Fruit fly (Drosophila melanogaster) whole organism, embryonic: Measurements from ENCODE around the gene cnc.
A peak's percentile ranks its signal among the peaks of the same experiment; 100 is the strongest.

Experiments used
- Awh ChIP-seq: fragments of 200-800 bp; sonication (Bioruptor generic); IDR thresholded peaks from 2 replicates; pipeline ENCODE4, ENCODE4 v1.3.6; 2022; ENCODE audit warnings: missing biosample characterization, missing genetic modification characterization
- Blimp-1 ChIP-seq: fragments of 200-800 bp; sonication (Bioruptor generic); optimal IDR thresholded peaks from 3 replicates; lab custom pipeline; 2018; ENCODE audit warnings: missing biosample characterization, missing genetic modification characterization, mild to moderate bottlenecking, moderate library complexity, missing genetic modification reagents
- CG10147 ChIP-seq: fragments of 200-800 bp; sonication (Bioruptor generic); optimal IDR thresholded peaks from 2 replicates; lab custom pipeline; 2019; ENCODE audit warnings: missing biosample characterization, mild to moderate bottlenecking, missing genetic modification characterization, moderate library complexity
- CG10209 ChIP-seq: fragments of 200-800 bp; sonication (Bioruptor generic); optimal IDR thresholded peaks from 3 replicates; lab custom pipeline; 2017; ENCODE audit warnings: missing biosample characterization, mild to moderate bottlenecking, missing genetic modification characterization, missing genetic modification reagents
- CG1024 ChIP-seq: fragments of 200-800 bp; sonication (Bioruptor generic); IDR thresholded peaks from 2 replicates; pipeline ENCODE4 v1.3.6; 2022; ENCODE audit warnings: missing biosample characterization, missing genetic modification characterization
- CG10543 ChIP-seq: fragments of 200-800 bp; sonication (Bioruptor generic); optimal IDR thresholded peaks from 3 replicates; lab custom pipeline; 2017; ENCODE audit warnings: missing biosample characterization, mild to moderate bottlenecking, missing genetic modification characterization, moderate library complexity
- CG10565 ChIP-seq: fragments of 200-800 bp; sonication (Bioruptor generic); optimal IDR thresholded peaks from 3 replicates; lab custom pipeline; 2016; ENCODE audit warnings: missing biosample characterization, mild to moderate bottlenecking, missing genetic modification characterization
- CG12391 ChIP-seq: fragments of 200-800 bp; sonication (Bioruptor generic); optimal IDR thresholded peaks from 3 replicates; lab custom pipeline; 2018; ENCODE audit warnings: missing biosample characterization, mild to moderate bottlenecking, missing genetic modification characterization, moderate library complexity
- CG14860 ChIP-seq: fragments of 200-800 bp; sonication (Bioruptor generic); IDR thresholded peaks from 3 replicates; pipeline ENCODE4 v1.3.6; 2022; ENCODE audit warnings: missing biosample characterization, missing genetic modification characterization; ENCODE audit not compliant: partially characterized antibody
- CG16779 ChIP-seq: fragments of 200-800 bp; sonication (Bioruptor generic); IDR thresholded peaks from 2 replicates; pipeline ENCODE4 v1.3.6; 2022; ENCODE audit warnings: missing biosample characterization, missing genetic modification characterization
- CG18599 ChIP-seq: fragments of 200-800 bp; sonication (Bioruptor generic); optimal IDR thresholded peaks from 3 replicates; lab custom pipeline; 2017; ENCODE audit warnings: missing biosample characterization, missing genetic modification characterization, mild to moderate bottlenecking, moderate library complexity, missing genetic modification reagents
- CG2678 ChIP-seq: fragments of 200-800 bp; sonication (Bioruptor generic); optimal IDR thresholded peaks from 3 replicates; lab custom pipeline; 2019; ENCODE audit warnings: missing biosample characterization, mild to moderate bottlenecking, missing genetic modification characterization, moderate library complexity
- CG2712 ChIP-seq: fragments of 200-800 bp; optimal IDR thresholded peaks from 3 replicates; lab custom pipeline; 2019; ENCODE audit warnings: missing biosample characterization, mild to moderate bottlenecking, missing genetic modification characterization, moderate library complexity
- CG3065 ChIP-seq: fragments of 200-800 bp; sonication (Bioruptor generic); optimal IDR thresholded peaks from 2 replicates; lab custom pipeline; 2016; ENCODE audit warnings: missing biosample characterization, missing genetic modification characterization
- CG34376 ChIP-seq: fragments of 200-800 bp; sonication (Bioruptor generic); optimal IDR thresholded peaks from 2 replicates; lab custom pipeline; 2018; ENCODE audit warnings: missing biosample characterization, mild to moderate bottlenecking, missing genetic modification characterization
- CG4617 ChIP-seq: fragments of 200-800 bp; sonication (Bioruptor generic); optimal IDR thresholded peaks from 3 replicates; lab custom pipeline; 2016; ENCODE audit warnings: missing biosample characterization, missing genetic modification characterization, borderline replicate concordance
- CG4730 ChIP-seq: fragments of 200-800 bp; sonication (Bioruptor generic); IDR thresholded peaks from 2 replicates; pipeline ENCODE4 v1.3.6; 2022; ENCODE audit warnings: missing biosample characterization, missing genetic modification characterization
- CG6689 ChIP-seq: fragments of 200-800 bp; sonication (Bioruptor generic); IDR thresholded peaks from 2 replicates; pipeline ENCODE4 v1.3.6; 2022; ENCODE audit warnings: missing biosample characterization, missing genetic modification characterization
- CG6765 ChIP-seq: fragments of 200-800 bp; sonication (Bioruptor generic); optimal IDR thresholded peaks from 3 replicates; lab custom pipeline; 2017; ENCODE audit warnings: missing biosample characterization, mild to moderate bottlenecking, missing genetic modification characterization
- CG7271 ChIP-seq: fragments of 200-800 bp; sonication (Bioruptor generic); optimal IDR thresholded peaks from 2 replicates; lab custom pipeline; 2018; ENCODE audit warnings: missing biosample characterization, mild to moderate bottlenecking, missing genetic modification characterization, moderate library complexity
- CoRest ChIP-seq: fragments of 200-800 bp; sonication (Bioruptor generic); optimal IDR thresholded peaks from 3 replicates; lab custom pipeline; 2018; ENCODE audit warnings: missing biosample characterization, mild to moderate bottlenecking, missing genetic modification characterization, moderate library complexity
- Eip74EF ChIP-seq, 2 experiments: fragments of 200-800 bp in 1 of 2; fragments of >200 bp in 1 of 2; sonication (Bioruptor generic) in 1 of 2; optimal IDR thresholded peaks; 2 replicates each; lab custom pipeline; 2017 to 2019; ENCODE audit warnings: missing biosample characterization in 2 of 2, missing genetic modification characterization in 2 of 2, mild to moderate bottlenecking in 1 of 2, moderate library complexity in 1 of 2
- Gug ChIP-seq: fragments of 200-800 bp; sonication (Bioruptor generic); IDR thresholded peaks from 4 replicates; pipeline ENCODE4 v1.3.6; 2022; ENCODE audit warnings: missing biosample characterization, missing genetic modification characterization
- H15 ChIP-seq: fragments of 200-800 bp; sonication (Bioruptor generic); IDR thresholded peaks from 3 replicates; pipeline ENCODE4 v1.3.6; 2022; ENCODE audit warnings: missing biosample characterization, missing genetic modification characterization
- Hr39 ChIP-seq: fragments of >200 bp; optimal IDR thresholded peaks from 2 replicates; lab custom pipeline; 2017
- Myb ChIP-seq: fragments of 200-800 bp; sonication (Bioruptor generic); optimal IDR thresholded peaks from 2 replicates; lab custom pipeline; 2016; ENCODE audit warnings: missing biosample characterization, missing genetic modification characterization
- Nf-YA ChIP-seq: fragments of 200-800 bp; sonication (Bioruptor generic); IDR thresholded peaks from 2 replicates; pipeline ENCODE4 v1.3.6; 2022; ENCODE audit warnings: missing biosample characterization, missing genetic modification characterization
- Oaz ChIP-seq: fragments of 200-800 bp; sonication (Bioruptor generic); IDR thresholded peaks from 2 replicates; pipeline ENCODE4 v1.3.6; 2022; ENCODE audit warnings: missing biosample characterization, missing genetic modification characterization
- Ptx1 ChIP-seq: fragments of 200-800 bp; sonication (Bioruptor generic); IDR thresholded peaks from 2 replicates; pipeline ENCODE4 v1.3.6; 2022; ENCODE audit warnings: missing biosample characterization, missing genetic modification characterization
- Scr ChIP-seq: fragments of 200-800 bp; sonication (Bioruptor generic); IDR thresholded peaks from 2 replicates; pipeline ENCODE4 v1.3.6; 2022; ENCODE audit warnings: missing biosample characterization, missing genetic modification characterization; ENCODE audit not compliant: partially characterized antibody
- Sox100B ChIP-seq: fragments of 200-800 bp; sonication (Bioruptor generic); optimal IDR thresholded peaks from 3 replicates; lab custom pipeline; 2018; ENCODE audit warnings: missing biosample characterization, mild to moderate bottlenecking, missing genetic modification characterization
- Sox102F ChIP-seq: fragments of 200-800 bp; sonication (Bioruptor generic); optimal IDR thresholded peaks from 2 replicates; lab custom pipeline; 2018; ENCODE audit warnings: missing biosample characterization, mild to moderate bottlenecking, missing genetic modification characterization, moderate library complexity
- Usf ChIP-seq: fragments of 200-800 bp; sonication (Bioruptor generic); optimal IDR thresholded peaks from 2 replicates; lab custom pipeline; 2017; ENCODE audit warnings: missing genotype, missing biosample characterization, missing genetic modification characterization
- btn ChIP-seq: fragments of 200-800 bp; sonication (Bioruptor generic); optimal IDR thresholded peaks from 2 replicates; lab custom pipeline; 2016; ENCODE audit warnings: missing biosample characterization, missing genetic modification characterization
- corto ChIP-seq: fragments of 200-800 bp; sonication (Bioruptor generic); optimal IDR thresholded peaks from 2 replicates; lab custom pipeline; 2016; ENCODE audit warnings: missing biosample characterization, mild to moderate bottlenecking, missing genetic modification characterization, moderate library complexity
- eve ChIP-seq, 2 experiments: fragments of >200 bp; optimal IDR thresholded peaks; 2 replicates each; lab custom pipeline; 2017; ENCODE audit warnings: missing biosample characterization in 2 of 2, missing genetic modification characterization in 2 of 2
- ewg ChIP-seq: fragments of 200-800 bp; sonication (Bioruptor generic); optimal IDR thresholded peaks from 3 replicates; lab custom pipeline; 2017; ENCODE audit warnings: mild to moderate bottlenecking, missing biosample characterization, missing genetic modification reagents, missing genetic modification characterization
- kay ChIP-seq: fragments of 200-800 bp; sonication (Bioruptor generic); optimal IDR thresholded peaks from 2 replicates; lab custom pipeline; 2016; ENCODE audit warnings: missing biosample characterization, missing genetic modification characterization
- lbe ChIP-seq: fragments of 200-800 bp; sonication (Bioruptor generic); optimal IDR thresholded peaks from 2 replicates; lab custom pipeline; 2016; ENCODE audit warnings: missing biosample characterization, mild to moderate bottlenecking, missing genetic modification characterization
- lilli ChIP-seq: fragments of 200-800 bp; sonication (Bioruptor generic); optimal IDR thresholded peaks from 3 replicates; lab custom pipeline; 2016; ENCODE audit warnings: missing biosample characterization, missing genetic modification characterization
- lmd ChIP-seq: fragments of 200-800 bp; sonication (Bioruptor generic); IDR thresholded peaks from 2 replicates; pipeline ENCODE4 v1.3.6; 2022; ENCODE audit warnings: missing biosample characterization, missing genetic modification characterization
- otp ChIP-seq: fragments of 200-800 bp; sonication (Bioruptor generic); IDR thresholded peaks from 3 replicates; pipeline ENCODE4, ENCODE4 v1.3.6; 2022; ENCODE audit warnings: missing biosample characterization, missing genetic modification characterization
- pfk ChIP-seq: fragments of 200-800 bp; sonication (Bioruptor generic); optimal IDR thresholded peaks from 2 replicates; lab custom pipeline; 2018; ENCODE audit warnings: missing biosample characterization, mild to moderate bottlenecking, missing genetic modification characterization, moderate library complexity
- ranshi ChIP-seq: fragments of 200-800 bp; sonication (Bioruptor generic); IDR thresholded peaks from 2 replicates; pipeline ENCODE4 v1.3.6; 2022; ENCODE audit warnings: missing biosample characterization, missing genetic modification characterization
- sens ChIP-seq: fragments of 200-800 bp; sonication (Bioruptor generic); peaks from one replicate; lab custom pipeline; 2016; ENCODE audit warnings: missing biosample characterization, missing genetic modification characterization
- sna ChIP-seq: fragments of 200-800 bp; sonication (Bioruptor generic); IDR thresholded peaks from 2 replicates; pipeline ENCODE4 v1.3.6; 2022; ENCODE audit warnings: missing biosample characterization, missing genetic modification characterization; ENCODE audit not compliant: partially characterized antibody
- stwl ChIP-seq: fragments of 200-800 bp; sonication (Bioruptor generic); optimal IDR thresholded peaks from 3 replicates; lab custom pipeline; 2018; ENCODE audit warnings: missing biosample characterization, mild to moderate bottlenecking, missing genetic modification characterization, moderate library complexity
- sug ChIP-seq: fragments of 200-800 bp; optimal IDR thresholded peaks from 2 replicates; lab custom pipeline; 2019; ENCODE audit warnings: missing biosample characterization, mild to moderate bottlenecking, missing genetic modification characterization, moderate library complexity
- tap ChIP-seq: fragments of 200-800 bp; optimal IDR thresholded peaks from 3 replicates; lab custom pipeline; 2019; ENCODE audit warnings: missing biosample characterization, mild to moderate bottlenecking, missing genetic modification characterization, moderate library complexity
- trh ChIP-seq: fragments of 200-800 bp; sonication (Bioruptor generic); optimal IDR thresholded peaks from 2 replicates; lab custom pipeline; 2016; ENCODE audit warnings: missing biosample characterization, missing genetic modification characterization

Gene cnc

dm6 chr3R:23223151-23223810 lies 3.2 kb downstream of the cnc start (continued):
- TF ChIP-seq CG10147 (GFP tag; lab: Kevin White, UChicago) (no peak), lilli (GFP tag; lab: Kevin White, UChicago) (no peak), Blimp-1 (no peak), CG1024 (no peak), CG16779 (GFP tag; lab: Robert Waterston, UW) (no peak), H15 (GFP tag; lab: Robert Waterston, UW) (no peak), CG2712 (no peak), stwl (tag; lab: Kevin White, UChicago) (no peak), tap (tag; lab: Kevin White, UChicago) (no peak), CG34376 (peak; percentile 92), sens (GFP tag; lab: Kevin White, UChicago) (peak; percentile 67), corto (GFP tag; lab: Kevin White, UChicago) (peak; percentile 42), Ptx1 (GFP tag; lab: Robert Waterston, UW) (0 out of 2 replicates have a peak, but pooled peaks have one; percentile 22), pfk (peak; percentile 2), CG6689 (GFP tag; lab: Robert Waterston, UW) (no peak), CG2678 (tag; lab: Kevin White, UChicago) (peak; percentile 45), CG10565 (GFP tag; lab: Kevin White, UChicago) (no peak), Sox100B (GFP tag; lab: Kevin White, UChicago) (peak; percentile 7), Awh (no peak), CG10209 (no peak), Myb (no peak), kay (no peak), lbe (GFP tag; lab: Kevin White, UChicago) (peak; percentile 20), Scr (GFP tag; lab: Robert Waterston, UW) (no peak), otp (no peak), eve (GFP tag; optimal IDR thresholded peaks at IDR 0.05; lab: Kevin White, UChicago) (peak in 1 of 2 experiments; percentile 23), CG3065 (GFP tag; lab: Kevin White, UChicago) (no peak), CG10543 (GFP tag; lab: Kevin White, UChicago) (peak; percentile 16), Oaz (no peak), Gug (GFP tag; lab: Robert Waterston, UW) (peak; percentile 12; the same call in 1 of the 4 replicates), CG6765 (peak; percentile 14), Nf-YA (GFP tag; lab: Robert Waterston, UW) (no peak), trh (GFP tag; lab: Kevin White, UChicago) (no peak), Usf (GFP tag; lab: Kevin White, UChicago) (no peak), btn (GFP tag; lab: Kevin White, UChicago) (no peak), CG14860 (GFP tag; lab: Robert Waterston, UW) (no peak), sug (tag; lab: Kevin White, UChicago) (peak; percentile 76), CG12391 (tag; lab: Kevin White, UChicago) (peak; percentile 2), lmd (GFP tag; lab: Robert Waterston, UW) (no peak), sna (GFP tag; lab: Robert Waterston, UW) (no peak), Eip74EF (GFP tag; optimal IDR thresholded peaks at IDR 0.05; lab: Kevin White, UChicago) (no peak), CG7271 (tag; lab: Kevin White, UChicago) (no peak), CoRest (no peak), CG18599 (GFP tag; lab: Kevin White, UChicago) (peak; percentile 14), CG4617 (GFP tag; lab: Kevin White, UChicago) (no peak), ranshi (GFP tag; lab: Robert Waterston, UW) (no peak), ewg (no peak), Sox102F (GFP tag; lab: Kevin White, UChicago) (no peak), Hr39 (lab: Kevin White, UChicago) (no peak), CG4730 (GFP tag; lab: Robert Waterston, UW) (no peak)
